Fruit fly (Drosophila melanogaster): ENCODE data around the gene Pka-C1.

Pka-C1 gene

dm6 chr2L:9698923-9699493 lies at the start of gene Pka-C1:
Gene Pka-C1 (minus strand): TSS chr2L:9699297.
- TF ChIP-seq CG17801 (GFP tag; optimal IDR thresholded peaks at IDR 0.05; ENCODE audit: partially characterized antibody), result no peak

dm6 chr2L:9746236-9747225 lies 47.4 kb upstream of the Pka-C1 start, which contains the start of gene Nckx30C:
Gene Nckx30C (minus strand): TSS chr2L:9746495.
- TF ChIP-seq CG17801 (GFP tag; optimal IDR thresholded peaks at IDR 0.05; ENCODE audit: partially characterized antibody), result no peak

- no peak for TF ChIP-seq CG17801 (GFP tag; optimal IDR thresholded peaks at IDR 0.05; ENCODE audit: partially characterized antibody)
These were observed 45.5 kb upstream of the Pka-C1 start for dm6 chr2L:9744634-9745033.

- TF ChIP-seq CG17801 (GFP tag; optimal IDR thresholded peaks at IDR 0.05; ENCODE audit: partially characterized antibody), result no peak
These were observed 44.7 kb upstream of the Pka-C1 start for dm6 chr2L:9743823-9744222.

- TF ChIP-seq CG17801 (GFP tag; optimal IDR thresholded peaks at IDR 0.05; ENCODE audit: partially characterized antibody), result no peak
These were observed 40.6 kb upstream of the Pka-C1 start for dm6 chr2L:9739685-9740084.

- no peak for TF ChIP-seq CG17801 (GFP tag; optimal IDR thresholded peaks at IDR 0.05; ENCODE audit: partially characterized antibody)
These were observed 38.7 kb upstream of the Pka-C1 start for dm6 chr2L:9737803-9738202.

dm6 chr2L:9737360-9737759 lies 38.3 kb upstream of the Pka-C1 start:
- TF ChIP-seq CG17801 (GFP tag; optimal IDR thresholded peaks at IDR 0.05; ENCODE audit: partially characterized antibody), result no peak

- TF ChIP-seq CG17801 (GFP tag; optimal IDR thresholded peaks at IDR 0.05; ENCODE audit: partially characterized antibody), result no peak
These were observed 37.1 kb upstream of the Pka-C1 start, which contains the start of gene CG13117 for dm6 chr2L:9736000-9736695. Gene CG13117 (plus strand): TSS chr2L:9736645.

- no peak for TF ChIP-seq CG17801 (GFP tag; optimal IDR thresholded peaks at IDR 0.05; ENCODE audit: partially characterized antibody)
These were observed 35.0 kb upstream of the Pka-C1 start for dm6 chr2L:9734134-9734533.

- no peak for TF ChIP-seq CG17801 (GFP tag; optimal IDR thresholded peaks at IDR 0.05; ENCODE audit: partially characterized antibody)
These were observed 32.2 kb upstream of the Pka-C1 start for dm6 chr2L:9731269-9731668.

- no peak for TF ChIP-seq CG17801 (GFP tag; optimal IDR thresholded peaks at IDR 0.05; ENCODE audit: partially characterized antibody)
These were observed 30.7 kb upstream of the Pka-C1 start, which contains the start of gene CG13116 for dm6 chr2L:9729618-9730284. Gene CG13116 (plus strand): TSS chr2L:9729940.

dm6 chr2L:9728791-9729190 lies 29.7 kb upstream of the Pka-C1 start:
- TF ChIP-seq CG17801 (GFP tag; optimal IDR thresholded peaks at IDR 0.05; ENCODE audit: partially characterized antibody), result no peak

- TF ChIP-seq CG17801 (GFP tag; optimal IDR thresholded peaks at IDR 0.05; ENCODE audit: partially characterized antibody), result no peak
These were observed 12.0 kb upstream of the Pka-C1 start, which contains the start of gene CG4364 for dm6 chr2L:9711107-9711585. Gene CG4364 (minus strand): TSS chr2L:9711271.

- no peak for TF ChIP-seq CG17801 (GFP tag; optimal IDR thresholded peaks at IDR 0.05; ENCODE audit: partially characterized antibody)
These were observed 8.5 kb upstream of the Pka-C1 start for dm6 chr2L:9707514-9708094.

Measured in ovary, adult (tissue).